Worm (Caenorhabditis elegans): ENCODE data around the gene K02E10.6.

The K02E10.6 gene

DNA sequence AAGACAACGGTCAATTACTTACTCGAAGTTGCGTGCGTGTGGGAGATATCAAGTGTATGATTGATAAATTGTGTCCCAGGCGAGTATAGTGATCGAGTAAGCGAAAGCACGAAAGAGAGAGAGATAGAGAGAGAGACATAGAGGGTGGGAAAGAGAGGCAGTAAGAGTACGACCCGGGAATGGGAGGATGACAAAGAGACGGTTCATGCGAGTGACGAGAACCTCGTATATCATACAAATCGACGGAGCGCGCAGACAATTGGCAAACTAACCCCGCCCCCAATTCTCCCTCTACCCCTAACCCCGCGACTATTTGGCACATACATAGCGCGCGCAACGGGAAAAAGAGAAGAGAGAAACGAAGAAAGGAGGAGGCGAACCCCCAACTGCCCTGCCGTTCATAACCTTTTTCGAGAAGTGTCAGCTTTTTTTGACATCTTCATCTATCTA, 13.3 kb upstream of the K02E10.6 start, which contains the start of gene rabr-1 (continued):
- no peak for TF ChIP-seq aha-1 (tag; optimal IDR thresholded peaks at IDR 0.05)
- TF ChIP-seq ets-5 (GFP tag; IDR thresholded peaks at IDR 0.05) = no peak
- TF ChIP-seq pax-3 (tag; optimal IDR thresholded peaks at IDR 0.05) = no peak
- peak; percentile 18 for TF ChIP-seq swsn-7 (tag; optimal IDR thresholded peaks at IDR 0.05)
- peak; percentile 75 for TF ChIP-seq snu-23 (GFP tag; optimal IDR thresholded peaks at IDR 0.05)
- TF ChIP-seq zip-4 (GFP tag; optimal IDR thresholded peaks at IDR 0.05) = no peak
- TF ChIP-seq xbp-1 (tag; optimal IDR thresholded peaks at IDR 0.05) = no peak
- TF ChIP-seq hlh-4 (tag; optimal IDR thresholded peaks at IDR 0.05) = no peak
- TF ChIP-seq ceh-88 (GFP tag; IDR thresholded peaks at IDR 0.05) = no peak
- TF ChIP-seq ces-1 (GFP tag; optimal IDR thresholded peaks at IDR 0.05) = no peak
- TF ChIP-seq fkh-10 (GFP tag; optimal IDR thresholded peaks at IDR 0.05) = no peak
- no peak for TF ChIP-seq ceh-8 (GFP tag; optimal IDR thresholded peaks at IDR 0.05)
- peak; percentile 62 for TF ChIP-seq nhr-19 (GFP tag; conservative IDR thresholded peaks at IDR 0.05)
- no peak for TF ChIP-seq nhr-12 (tag; optimal IDR thresholded peaks at IDR 0.05)
- TF ChIP-seq efl-1 (optimal IDR thresholded peaks at IDR 0.05) = peak in 1 of 2 experiments; percentile 33
- no peak for TF ChIP-seq efl-1 (GFP tag; optimal IDR thresholded peaks at IDR 0.05 in 1 of 2)
- no peak for TF ChIP-seq zag-1 (tag; optimal IDR thresholded peaks at IDR 0.05)
- TF ChIP-seq nhr-28 (tag; optimal IDR thresholded peaks at IDR 0.05) = no peak
- peak; percentile 97 for TF ChIP-seq skn-1 (tag; optimal IDR thresholded peaks at IDR 0.05)
- peak; percentile 89 for TF ChIP-seq blmp-1 (tag; optimal IDR thresholded peaks at IDR 0.05)
- TF ChIP-seq ama-1 (optimal IDR thresholded peaks at IDR 0.05) = no peak
- no peak for TF ChIP-seq ceh-90 (tag; optimal IDR thresholded peaks at IDR 0.05)
- no peak for TF ChIP-seq F16B12.6 (tag; optimal IDR thresholded peaks at IDR 0.05)
- peak; percentile 32 for TF ChIP-seq rnt-1 (tag; optimal IDR thresholded peaks at IDR 0.05)
- TF ChIP-seq vab-15 (tag; optimal IDR thresholded peaks at IDR 0.05) = peak; percentile 24
- TF ChIP-seq sptf-1 (tag; optimal IDR thresholded peaks at IDR 0.05) = no peak
- TF ChIP-seq C34B4.2 (tag; optimal IDR thresholded peaks at IDR 0.05) = no peak
- TF ChIP-seq tlp-1 (tag; optimal IDR thresholded peaks at IDR 0.05) = no peak
- TF ChIP-seq snpc-4 (tag; optimal IDR thresholded peaks at IDR 0.05) = no peak
- no peak for TF ChIP-seq nhr-11 (tag; optimal IDR thresholded peaks at IDR 0.05)
- no peak for TF ChIP-seq pqm-1 (tag; optimal IDR thresholded peaks at IDR 0.05)
- peak; percentile 47 for TF ChIP-seq grh-1 (GFP tag; IDR thresholded peaks at IDR 0.05)
- no peak for TF ChIP-seq egl-27 (tag; optimal IDR thresholded peaks at IDR 0.05)
- peak in 1 of 2 experiments; percentile 58 for TF ChIP-seq lsy-2 (tag; optimal IDR thresholded peaks at IDR 0.05)
- no peak for TF ChIP-seq nhr-237 (tag; optimal IDR thresholded peaks at IDR 0.05)
- TF ChIP-seq sox-4 (tag; optimal IDR thresholded peaks at IDR 0.05) = no peak
- no peak for TF ChIP-seq mef-2 (tag; optimal IDR thresholded peaks at IDR 0.05)
- no peak for TF ChIP-seq Y116A8C.19 (tag; optimal IDR thresholded peaks at IDR 0.05; ENCODE audit: borderline replicate concordance)
- no peak for TF ChIP-seq unc-98 (GFP tag; IDR thresholded peaks at IDR 0.05)
- TF ChIP-seq unc-62 (GFP tag; optimal IDR thresholded peaks at IDR 0.05) = no peak
- no peak for TF ChIP-seq lin-15B (tag; optimal IDR thresholded peaks at IDR 0.05)
- peak in 1 of 3 experiments; percentile 6 for TF ChIP-seq ceh-82 (tag; optimal IDR thresholded peaks at IDR 0.05)
- TF ChIP-seq alr-1 (tag; optimal IDR thresholded peaks at IDR 0.05; ENCODE audit: borderline replicate concordance) = no peak
- peak in 1 of 2 experiments; percentile 64 for TF ChIP-seq mdl-1 (tag; optimal IDR thresholded peaks at IDR 0.05)
- peak; percentile 73 for TF ChIP-seq nhr-20 (tag; optimal IDR thresholded peaks at IDR 0.05)
- TF ChIP-seq efl-3 (GFP tag; optimal IDR thresholded peaks at IDR 0.05) = no peak
- TF ChIP-seq tbx-2 (tag; optimal IDR thresholded peaks at IDR 0.05) = peak; percentile 61
- no peak for TF ChIP-seq jun-1 (tag; optimal IDR thresholded peaks at IDR 0.05)
- TF ChIP-seq nhr-85 (tag) = peak; percentile 97
- TF ChIP-seq hlh-17 (GFP tag; optimal IDR thresholded peaks at IDR 0.05; ENCODE audit: borderline replicate concordance) = no peak

Data from whole organism, L1 larva.